Fruit fly (Drosophila melanogaster) Kc167 (cell line): ENCODE results near the gene CG42759.

Source experiments
- Myc ChIP-seq: fragments of >200 bp; optimal IDR thresholded peaks from 2 replicates; lab custom pipeline; 2017; ENCODE audit warnings: missing external identifiers
- Sin3A ChIP-seq: fragments of >200 bp; optimal IDR thresholded peaks from 2 replicates; lab custom pipeline; 2018; ENCODE audit warnings: missing external identifiers
- h ChIP-seq: fragments of >200 bp; optimal IDR thresholded peaks from 3 replicates; lab custom pipeline; 2018; ENCODE audit warnings: missing external identifiers
- insv ChIP-seq: fragments of >200 bp; optimal IDR thresholded peaks from 3 replicates; lab custom pipeline; 2018; ENCODE audit warnings: missing external identifiers
- psq ChIP-seq: fragments of >200 bp; optimal IDR thresholded peaks from 2 replicates; lab custom pipeline; 2017; ENCODE audit warnings: missing external identifiers

dm6 chr3R:10109938-10110337 lies 32.9 kb upstream of the CG42759 start, which contains the start of gene Fmr1:
- TF ChIP-seq psq (lab: Kevin White, UChicago) (peak; percentile 68), Myc (lab: Kevin White, UChicago) (no peak), Sin3A (lab: Kevin White, UChicago) (no peak), insv (lab: Kevin White, UChicago) (no peak), h (no peak)
